Fruit fly (Drosophila melanogaster) S2 (cell line): ENCODE results near the gene WASp.

Source experiments
- CG8478 ChIP-seq: fragments of >200 bp; optimal IDR thresholded peaks from 2 replicates; lab custom pipeline; 2018
- CTCF ChIP-seq, 2 experiments: fragments of >200 bp; optimal IDR thresholded peaks; 2 replicates each; lab custom pipeline; 2018

The WASp gene

dm6 chr3R:28831626-28832267, at the start of gene WASp:
Gene WASp, minus strand, starts transcription at chr3R:28832024.
- TF ChIP-seq CG8478 (lab: Kevin White, UChicago) (no peak), CTCF (optimal IDR thresholded peaks at IDR 0.05; lab: Kevin White, UChicago) (peak in 1 of 2 experiments; percentile 24)

dm6 chr3R:28880066-28880842, 48.4 kb upstream of the WASp start, which contains the start of the genes Nepl19 and Nepl20:
Gene Nepl19, minus strand, starts transcription at chr3R:28880122.
Gene Nepl20, plus strand, starts transcription at chr3R:28880792.
- TF ChIP-seq CTCF (optimal IDR thresholded peaks at IDR 0.05; lab: Kevin White, UChicago) (no peak), CG8478 (lab: Kevin White, UChicago) (no peak)

dm6 chr3R:28875345-28875744, 43.5 kb upstream of the WASp start, which contains the start of gene Nepl18:
Gene Nepl18, plus strand, starts transcription at chr3R:28875621.
- TF ChIP-seq CG8478 (lab: Kevin White, UChicago): no peak
- no peak for TF ChIP-seq CTCF (optimal IDR thresholded peaks at IDR 0.05; lab: Kevin White, UChicago)

- no peak for TF ChIP-seq CG8478 (lab: Kevin White, UChicago)
- no peak for TF ChIP-seq CTCF (optimal IDR thresholded peaks at IDR 0.05; lab: Kevin White, UChicago)
These were observed 40.8 kb upstream of the WASp start, which contains the start of gene Nepl17 for dm6 chr3R:28872605-28873004. Gene Nepl17, plus strand, starts transcription at chr3R:28872905.

- TF ChIP-seq CG8478 (lab: Kevin White, UChicago) (no peak), CTCF (optimal IDR thresholded peaks at IDR 0.05; lab: Kevin White, UChicago) (peak; percentile 66 to 86)
These were observed 38.5 kb upstream of the WASp start for dm6 chr3R:28870364-28870763.

dm6 chr3R:28861309-28862157, 29.7 kb upstream of the WASp start:
- no peak for TF ChIP-seq CG8478 (lab: Kevin White, UChicago)

- TF ChIP-seq CG8478 (lab: Kevin White, UChicago) (no peak), CTCF (optimal IDR thresholded peaks at IDR 0.05; lab: Kevin White, UChicago) (no peak)
These were observed 28.8 kb upstream of the WASp start for dm6 chr3R:28860582-28860981.

dm6 chr3R:28859058-28859526, 27.3 kb upstream of the WASp start, which contains the start of gene Inx3:
Gene Inx3, minus strand, starts transcription at chr3R:28859497.
- TF ChIP-seq CTCF (optimal IDR thresholded peaks at IDR 0.05; lab: Kevin White, UChicago) (no peak), CG8478 (lab: Kevin White, UChicago) (no peak)

dm6 chr3R:28858241-28858647, 26.4 kb upstream of the WASp start:
- TF ChIP-seq CTCF (optimal IDR thresholded peaks at IDR 0.05; lab: Kevin White, UChicago) (peak in 1 of 2 experiments; percentile 5), CG8478 (lab: Kevin White, UChicago) (no peak)

- TF ChIP-seq CG8478 (lab: Kevin White, UChicago): no peak
These were observed 25.6 kb upstream of the WASp start for dm6 chr3R:28857287-28858024.

- no peak for TF ChIP-seq CTCF (optimal IDR thresholded peaks at IDR 0.05; lab: Kevin White, UChicago)
- no peak for TF ChIP-seq CG8478 (lab: Kevin White, UChicago)
These were observed 25.0 kb upstream of the WASp start for dm6 chr3R:28856829-28857228.

dm6 chr3R:28856140-28856539, 24.3 kb upstream of the WASp start:
- TF ChIP-seq CG8478 (lab: Kevin White, UChicago): no peak
- no peak for TF ChIP-seq CTCF (optimal IDR thresholded peaks at IDR 0.05; lab: Kevin White, UChicago)

- no peak for TF ChIP-seq CG8478 (lab: Kevin White, UChicago)
- TF ChIP-seq CTCF (optimal IDR thresholded peaks at IDR 0.05; lab: Kevin White, UChicago): no peak
These were observed 20.1 kb upstream of the WASp start for dm6 chr3R:28851966-28852377.

- no peak for TF ChIP-seq CTCF (optimal IDR thresholded peaks at IDR 0.05; lab: Kevin White, UChicago)
- TF ChIP-seq CG8478 (lab: Kevin White, UChicago): no peak
These were observed 19.7 kb upstream of the WASp start for dm6 chr3R:28851530-28851929.
